Worm (Caenorhabditis elegans) whole organism, L4 larva: ENCODE measurements around the gene nas-13.

Experiments used
- D1046.2 ChIP-seq: fragments of 200-800 bp; sonication (Bioruptor generic); IDR thresholded peaks from 2 replicates; pipeline ENCODE4 v1.3.6; 2022; ENCODE audit warnings: missing genetic modification characterization, missing compliant biosample characterization
- F37D6.2 ChIP-seq: sonication (generic microtip); optimal IDR thresholded peaks from 2 replicates; lab custom pipeline; 2016; ENCODE audit warnings: mild to moderate bottlenecking, missing genetic modification characterization, missing compliant biosample characterization
- T20F7.1 ChIP-seq: fragments of 200-800 bp; sonication (Bioruptor generic); optimal IDR thresholded peaks from 2 replicates; lab custom pipeline; 2018; ENCODE audit warnings: mild to moderate bottlenecking, missing genetic modification characterization, missing compliant biosample characterization
- Y105C5A.15 ChIP-seq: fragments of 200-800 bp; sonication (Bioruptor generic); IDR thresholded peaks from 2 replicates; pipeline ENCODE4 v1.3.6; 2022; ENCODE audit warnings: missing genetic modification characterization, missing compliant biosample characterization
- Y48G9A.11 ChIP-seq: fragments of 200-800 bp; sonication (Bioruptor generic); IDR thresholded peaks from 2 replicates; pipeline ENCODE4 v1.3.6; 2022; ENCODE audit warnings: missing genetic modification reagents, missing genetic modification characterization, missing compliant biosample characterization
- Y75B8A.6 ChIP-seq: fragments of 200-800 bp; sonication (Bioruptor generic); IDR thresholded peaks from 2 replicates; pipeline ENCODE4 v1.3.6; 2022; ENCODE audit warnings: missing genetic modification reagents, missing genetic modification characterization, missing compliant biosample characterization
- ZK337.2 ChIP-seq: fragments of 200-800 bp; sonication (Bioruptor generic); IDR thresholded peaks from 2 replicates; pipeline ENCODE4 v1.3.6; 2022; ENCODE audit warnings: missing genetic modification reagents, missing genetic modification characterization, missing compliant biosample characterization
- ZK546.5 ChIP-seq, 2 experiments: sonication (generic microtip); optimal IDR thresholded peaks; 2 replicates each; lab custom pipeline; 2017; ENCODE audit warnings: missing biosample characterization in 2 of 2, missing genetic modification characterization in 2 of 2
- arid-1 ChIP-seq: fragments of 200-800 bp; sonication (Bioruptor generic); conservative IDR thresholded peaks from 2 replicates; pipeline ENCODE4 v1.3.6; 2022; ENCODE audit warnings: missing genetic modification reagents, missing genetic modification characterization, missing compliant biosample characterization
- daf-16 ChIP-seq, 3 experiments: sonication (generic microtip); optimal IDR thresholded peaks; 2 replicates each; lab custom pipeline; 2016 to 2017; ENCODE audit warnings: missing genetic modification characterization in 3 of 3, missing genetic modification reagents in 3 of 3, mild to moderate bottlenecking in 2 of 3, missing compliant biosample characterization in 2 of 3, missing biosample characterization in 1 of 3, moderate library complexity in 1 of 3
- dmd-6 ChIP-seq: fragments of 200-800 bp; sonication (Bioruptor generic); IDR thresholded peaks from 2 replicates; pipeline ENCODE4 v1.3.6; 2022; ENCODE audit warnings: missing genetic modification reagents, missing genetic modification characterization, missing compliant biosample characterization
- dpl-1 ChIP-seq: fragments of 150-350 bp; optimal IDR thresholded peaks from 2 replicates; lab custom pipeline; 2014; ENCODE audit warnings: missing biosample characterization, missing genetic modification reagents, missing genetic modification characterization
- duxl-1 ChIP-seq: sonication (generic microtip); optimal IDR thresholded peaks from 2 replicates; lab custom pipeline; 2016; ENCODE audit warnings: mild to moderate bottlenecking, missing genetic modification characterization, moderate library complexity, missing compliant biosample characterization; ENCODE audit not compliant: poor library complexity
- egl-27 ChIP-seq: sonication (generic microtip); optimal IDR thresholded peaks from 3 replicates; lab custom pipeline; 2017; ENCODE audit warnings: missing biosample characterization, missing genetic modification reagents, missing genetic modification characterization
- fkh-10 ChIP-seq: fragments of 150-350 bp; optimal IDR thresholded peaks from 2 replicates; lab custom pipeline; 2014; ENCODE audit warnings: missing biosample characterization, missing genetic modification reagents, missing genetic modification characterization
- fos-1 ChIP-seq: fragments of 150-350 bp; optimal IDR thresholded peaks from 2 replicates; lab custom pipeline; 2014; ENCODE audit warnings: missing biosample characterization, missing genetic modification characterization
- hlh-11 ChIP-seq: fragments of 200-800 bp; sonication (Bioruptor generic); optimal IDR thresholded peaks from 2 replicates; lab custom pipeline; 2018; ENCODE audit warnings: mild to moderate bottlenecking, missing genetic modification characterization, missing compliant biosample characterization
- hlh-30 ChIP-seq: sonication (generic microtip); optimal IDR thresholded peaks from 2 replicates; lab custom pipeline; 2017; ENCODE audit warnings: antibody characterized with exemption, mild to moderate bottlenecking, missing genetic modification characterization, missing compliant biosample characterization; ENCODE audit not compliant: insufficient read depth
- lim-7 ChIP-seq: fragments of 200-800 bp; sonication (Bioruptor generic); IDR thresholded peaks from 2 replicates; pipeline ENCODE4 v1.3.6; 2022; ENCODE audit warnings: missing genetic modification characterization, missing compliant biosample characterization
- lin-15B ChIP-seq: fragments of 150-350 bp; sonication (generic microtip); optimal IDR thresholded peaks from 3 replicates; lab custom pipeline; 2014; ENCODE audit warnings: missing biosample characterization, missing genetic modification characterization
- lin-39 ChIP-seq: fragments of 150-350 bp; optimal IDR thresholded peaks from 2 replicates; lab custom pipeline; 2014; ENCODE audit warnings: missing biosample characterization, missing genetic modification reagents, missing genetic modification characterization
- madf-5 ChIP-seq, 2 experiments: fragments of 200-800 bp; sonication (Bioruptor generic); IDR thresholded peaks; 2 replicates each; pipeline ENCODE4 v1.3.6; 2022; ENCODE audit warnings: missing compliant biosample characterization in 2 of 2, missing genetic modification characterization in 2 of 2
- mdl-1 ChIP-seq, 2 experiments: fragments of 150-350 bp in 1 of 2; sonication (generic microtip) in 1 of 2; optimal IDR thresholded peaks; 2 replicates each; lab custom pipeline; 2014 to 2017; ENCODE audit warnings: missing biosample characterization in 2 of 2, missing genetic modification characterization in 2 of 2
- mdt-29 ChIP-seq: fragments of 200-800 bp; sonication (Bioruptor generic); IDR thresholded peaks from 2 replicates; pipeline ENCODE4 v1.3.6; 2022; ENCODE audit warnings: missing genetic modification reagents, missing genetic modification characterization, missing compliant biosample characterization
- nhr-10 ChIP-seq: fragments of 150-350 bp; optimal IDR thresholded peaks from 2 replicates; lab custom pipeline; 2014; ENCODE audit warnings: missing biosample characterization, missing genetic modification characterization
- nhr-11 ChIP-seq: fragments of 150-350 bp; optimal IDR thresholded peaks from 2 replicates; lab custom pipeline; 2014; ENCODE audit warnings: missing biosample characterization, missing genetic modification characterization
- nhr-25 ChIP-seq: sonication (generic microtip); optimal IDR thresholded peaks from 2 replicates; lab custom pipeline; 2017; ENCODE audit warnings: missing genetic modification characterization, mild to moderate bottlenecking, missing compliant biosample characterization, antibody characterized with exemption, moderate library complexity, borderline replicate concordance; ENCODE audit not compliant: insufficient read depth
- nhr-28 ChIP-seq: fragments of 150-350 bp; optimal IDR thresholded peaks from 2 replicates; lab custom pipeline; 2014; ENCODE audit warnings: missing biosample characterization, missing genetic modification characterization
- pqm-1 ChIP-seq: sonication (generic microtip); optimal IDR thresholded peaks from 2 replicates; lab custom pipeline; 2017; ENCODE audit warnings: missing biosample characterization, missing genetic modification characterization
- rbr-2 ChIP-seq: sonication (generic microtip); optimal IDR thresholded peaks from 2 replicates; lab custom pipeline; 2016; ENCODE audit warnings: missing genotype, missing genetic modification characterization, missing compliant biosample characterization
- sdz-12 ChIP-seq: fragments of 200-800 bp; sonication (Bioruptor generic); optimal IDR thresholded peaks from 2 replicates; lab custom pipeline; 2018; ENCODE audit warnings: mild to moderate bottlenecking, missing genetic modification characterization, missing compliant biosample characterization
- spr-1 ChIP-seq: sonication (generic microtip); optimal IDR thresholded peaks from 2 replicates; lab custom pipeline; 2016; ENCODE audit warnings: mild to moderate bottlenecking, missing genetic modification characterization, missing compliant biosample characterization
- tra-1 ChIP-seq: fragments of 200-800 bp; sonication (Bioruptor generic); IDR thresholded peaks from 2 replicates; pipeline ENCODE4 v1.3.6; 2022; ENCODE audit warnings: missing genetic modification reagents, missing genetic modification characterization, missing compliant biosample characterization
- unc-130 ChIP-seq: sonication (generic microtip); optimal IDR thresholded peaks from 2 replicates; lab custom pipeline; 2016; ENCODE audit warnings: missing genetic modification reagents, missing genetic modification characterization, missing compliant biosample characterization
- unc-62 ChIP-seq, 3 experiments: fragments of 150-350 bp in 1 of 3; sonication (generic microtip); optimal IDR thresholded peaks in 2 of 3; peaks in 1 of 3; 1 replicate in 1 of 3; 2 replicates in 2 of 3; lab custom pipeline; 2014 to 2017; ENCODE audit warnings: missing biosample characterization in 3 of 3, missing genetic modification characterization in 3 of 3, missing genetic modification reagents in 3 of 3, missing genotype in 1 of 3
- zag-1 ChIP-seq: fragments of 150-350 bp; optimal IDR thresholded peaks from 2 replicates; lab custom pipeline; 2014; ENCODE audit warnings: missing biosample characterization, missing genetic modification characterization

nas-13 gene

DNA sequence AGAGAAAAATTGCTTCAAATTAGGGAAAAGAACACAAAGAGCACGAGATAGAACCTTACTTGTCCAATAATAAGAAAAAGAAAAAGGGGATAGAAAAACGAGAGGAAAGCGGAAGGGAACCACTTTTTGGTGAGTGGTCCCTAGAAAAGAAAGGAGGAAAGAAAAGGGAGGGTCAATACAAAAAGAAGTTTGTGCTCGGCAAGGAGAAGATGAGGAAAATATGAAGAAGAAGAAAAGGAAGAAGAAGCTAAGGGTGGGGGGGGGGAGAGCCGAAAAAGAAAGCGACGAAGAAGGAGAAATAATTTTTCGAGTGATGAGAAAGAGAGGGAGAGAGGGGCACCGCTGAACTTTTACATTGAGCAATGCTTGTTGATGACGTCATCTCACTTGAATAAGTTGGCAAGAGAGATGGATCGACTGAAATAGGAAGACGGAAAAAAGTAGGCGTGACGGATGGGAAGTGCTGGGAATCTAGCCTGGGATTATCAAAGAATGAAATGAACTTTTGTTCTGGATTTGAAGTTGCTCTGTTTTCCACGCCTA is 42.2 kb downstream of the nas-13 start (continued):
- TF ChIP-seq lim-7 = no peak
- TF ChIP-seq rbr-2 (tag; lab: Kevin White, UChicago) = peak; percentile 75
- peak; percentile 46 for TF ChIP-seq F37D6.2 (tag; lab: Kevin White, UChicago)
- no peak for TF ChIP-seq ZK546.5 (tag; optimal IDR thresholded peaks at IDR 0.05; lab: Kevin White, UChicago)
- no peak for TF ChIP-seq T20F7.1 (GFP tag; lab: Kevin White, UChicago)
- TF ChIP-seq sdz-12 (GFP tag; lab: Kevin White, UChicago) = no peak
- TF ChIP-seq ZK337.2 = 0 out of 2 replicates have a peak, but pooled peaks have one; percentile 5
- TF ChIP-seq tra-1 (GFP tag; lab: Robert Waterston, UW) = 0 out of 2 replicates have a peak, but pooled peaks have one; percentile 30
- TF ChIP-seq hlh-11 (tag; lab: Kevin White, UChicago) = peak; percentile 20
- no peak for TF ChIP-seq spr-1 (tag; lab: Kevin White, UChicago)
- TF ChIP-seq egl-27 (tag; lab: Kevin White, UChicago) = no peak
- TF ChIP-seq nhr-25 (tag; lab: Kevin White, UChicago) = no peak
- no peak for TF ChIP-seq lin-15B (tag; lab: Kevin White, UChicago)
- TF ChIP-seq zag-1 (tag; lab: Kevin White, UChicago) = no peak
- TF ChIP-seq Y75B8A.6 = no peak
- no peak for TF ChIP-seq D1046.2 (GFP tag; lab: Robert Waterston, UW)
- TF ChIP-seq unc-130 (GFP tag; lab: Kevin White, UChicago) = no peak

ce11 chrX:15385379-15385778 is 42.7 kb downstream of the nas-13 start:
- TF ChIP-seq daf-16 (GFP tag; optimal IDR thresholded peaks at IDR 0.05; lab: Kevin White, UChicago) (no peak), daf-16 (tag; optimal IDR thresholded peaks at IDR 0.05; lab: Kevin White, UChicago) (no peak), fos-1 (tag; lab: Kevin White, UChicago) (no peak), egl-27 (tag; lab: Kevin White, UChicago) (no peak), Y48G9A.11 (GFP tag; lab: Robert Waterston, UW) (no peak), mdt-29 (GFP tag; lab: Robert Waterston, UW) (0 out of 2 replicates have a peak, but pooled peaks have one; percentile 17), madf-5 (GFP tag; IDR thresholded peaks at IDR 0.05; lab: Robert Waterston, UW) (0 out of 4 replicates have a peak, but pooled peaks of 1 of the 2 experiments have one; percentile 58)
- TF ChIP-seq, all 104 proteins: peak for 2

ce11 chrX:15384090-15384624 is 43.9 kb downstream of the nas-13 start:
- TF ChIP-seq D1046.2 (GFP tag; lab: Robert Waterston, UW) (no peak), arid-1 (GFP tag; lab: Robert Waterston, UW) (no peak), hlh-11 (tag; lab: Kevin White, UChicago) (no peak), unc-130 (GFP tag; lab: Kevin White, UChicago) (no peak), lim-7 (no peak), unc-62 (GFP tag; optimal IDR thresholded peaks at IDR 0.05 in 1 of 2; lab: Kevin White, UChicago) (peak in 1 of 2 experiments; percentile 92), unc-62 (tag; optimal IDR thresholded peaks at IDR 0.05; lab: Kevin White, UChicago) (no peak), mdl-1 (tag; optimal IDR thresholded peaks at IDR 0.05; lab: Kevin White, UChicago) (peak in 1 of 2 experiments; percentile 12), lin-39 (tag; lab: Kevin White, UChicago) (no peak), nhr-28 (tag; lab: Kevin White, UChicago) (peak; percentile 5), ZK546.5 (tag; optimal IDR thresholded peaks at IDR 0.05; lab: Kevin White, UChicago) (no peak), Y105C5A.15 (GFP tag; lab: Robert Waterston, UW) (no peak), dpl-1 (GFP tag; lab: Kevin White, UChicago) (no peak), hlh-30 (tag; lab: Kevin White, UChicago) (peak; percentile 48)

- TF ChIP-seq unc-62 (GFP tag; optimal IDR thresholded peaks at IDR 0.05 in 1 of 2; lab: Kevin White, UChicago) (peak in 1 of 2 experiments; percentile 34), unc-62 (tag; optimal IDR thresholded peaks at IDR 0.05; lab: Kevin White, UChicago) (no peak), daf-16 (GFP tag; optimal IDR thresholded peaks at IDR 0.05; lab: Kevin White, UChicago) (peak in 1 of 2 experiments; percentile 39), daf-16 (tag; optimal IDR thresholded peaks at IDR 0.05; lab: Kevin White, UChicago) (peak; percentile 33), duxl-1 (tag; lab: Kevin White, UChicago) (no peak), dmd-6 (GFP tag; lab: Robert Waterston, UW) (peak; percentile 66), pqm-1 (tag; lab: Kevin White, UChicago) (peak; percentile 54), nhr-11 (tag; lab: Kevin White, UChicago) (peak; percentile 47), nhr-10 (tag; lab: Kevin White, UChicago) (peak; percentile 11), hlh-11 (tag; lab: Kevin White, UChicago) (peak; percentile 42), fkh-10 (GFP tag; lab: Kevin White, UChicago) (no peak), nhr-28 (tag; lab: Kevin White, UChicago) (peak; percentile 48)
Observed at ce11 chrX:15382914-15383313, 45.1 kb downstream of the nas-13 start.
